Fruit fly (Drosophila melanogaster) whole organism, embryonic: ENCODE measurements around the gene GC2.

Experiments used
- Asciz ChIP-seq: fragments of 200-800 bp; sonication (Bioruptor generic); optimal IDR thresholded peaks from 2 replicates; lab custom pipeline; 2017; ENCODE audit warnings: missing biosample characterization, mild to moderate bottlenecking, missing genetic modification characterization, missing genetic modification reagents
- CG10431 ChIP-seq: fragments of 200-800 bp; sonication (Bioruptor generic); optimal IDR thresholded peaks from 3 replicates; lab custom pipeline; 2018; ENCODE audit warnings: missing biosample characterization, mild to moderate bottlenecking, missing genetic modification characterization
- CG11456 ChIP-seq: fragments of 200-800 bp; sonication (Bioruptor generic); IDR thresholded peaks from 3 replicates; pipeline ENCODE4 v1.3.6; 2022; ENCODE audit warnings: missing biosample characterization, missing genetic modification characterization
- CG12391 ChIP-seq: fragments of 200-800 bp; sonication (Bioruptor generic); optimal IDR thresholded peaks from 3 replicates; lab custom pipeline; 2018; ENCODE audit warnings: missing biosample characterization, mild to moderate bottlenecking, missing genetic modification characterization, moderate library complexity
- CG17359 ChIP-seq: fragments of 200-800 bp; sonication (Bioruptor generic); optimal IDR thresholded peaks from 3 replicates; lab custom pipeline; 2018; ENCODE audit warnings: missing biosample characterization, mild to moderate bottlenecking, missing genetic modification characterization, moderate library complexity
- CG18262 ChIP-seq: fragments of 200-800 bp; optimal IDR thresholded peaks from 3 replicates; lab custom pipeline; 2019; ENCODE audit warnings: missing biosample characterization, mild to moderate bottlenecking, missing genetic modification characterization, moderate library complexity
- CG18619 ChIP-seq: fragments of 200-800 bp; sonication (Bioruptor generic); optimal IDR thresholded peaks from 3 replicates; lab custom pipeline; 2017; ENCODE audit warnings: missing biosample characterization, mild to moderate bottlenecking, missing genetic modification characterization
- CG2712 ChIP-seq: fragments of 200-800 bp; optimal IDR thresholded peaks from 3 replicates; lab custom pipeline; 2019; ENCODE audit warnings: missing biosample characterization, mild to moderate bottlenecking, missing genetic modification characterization, moderate library complexity
- CG31388 ChIP-seq: fragments of 200-800 bp; sonication (Bioruptor generic); optimal IDR thresholded peaks from 2 replicates; lab custom pipeline; 2016; ENCODE audit warnings: missing biosample characterization, missing genetic modification characterization
- CG34376 ChIP-seq: fragments of 200-800 bp; sonication (Bioruptor generic); optimal IDR thresholded peaks from 2 replicates; lab custom pipeline; 2018; ENCODE audit warnings: missing biosample characterization, mild to moderate bottlenecking, missing genetic modification characterization
- CG3995 ChIP-seq: fragments of 200-800 bp; sonication (Bioruptor generic); optimal IDR thresholded peaks from 3 replicates; lab custom pipeline; 2016; ENCODE audit warnings: missing biosample characterization, missing genetic modification characterization
- CG4328 ChIP-seq: fragments of 200-800 bp; sonication (Bioruptor generic); optimal IDR thresholded peaks from 3 replicates; lab custom pipeline; 2017; ENCODE audit warnings: missing biosample characterization, missing genetic modification reagents, missing genetic modification characterization
- CG6813 ChIP-seq: fragments of 200-800 bp; sonication (Bioruptor generic); optimal IDR thresholded peaks from 2 replicates; lab custom pipeline; 2017; ENCODE audit warnings: missing biosample characterization, missing genetic modification characterization, mild to moderate bottlenecking, moderate library complexity, missing genetic modification reagents
- CG7987 ChIP-seq: fragments of 200-800 bp; sonication (Bioruptor generic); optimal IDR thresholded peaks from 2 replicates; lab custom pipeline; 2018; ENCODE audit warnings: missing biosample characterization, mild to moderate bottlenecking, missing genetic modification characterization, moderate library complexity
- CG8924 ChIP-seq: fragments of 200-800 bp; optimal IDR thresholded peaks from 3 replicates; lab custom pipeline; 2019; ENCODE audit warnings: missing biosample characterization, mild to moderate bottlenecking, missing genetic modification characterization, moderate library complexity
- CG9727 ChIP-seq: fragments of 200-800 bp; sonication (Bioruptor generic); optimal IDR thresholded peaks from 3 replicates; lab custom pipeline; 2017; ENCODE audit warnings: missing biosample characterization, mild to moderate bottlenecking, missing genetic modification characterization
- CTCF ChIP-seq: fragments of 200-800 bp; sonication (Bioruptor generic); optimal IDR thresholded peaks from 2 replicates; lab custom pipeline; 2017; ENCODE audit warnings: missing biosample characterization, mild to moderate bottlenecking, missing genetic modification characterization, moderate library complexity
- Drgx ChIP-seq: fragments of 200-800 bp; sonication (Bioruptor generic); IDR thresholded peaks from 2 replicates; pipeline ENCODE4 v1.3.6; 2022; ENCODE audit warnings: missing biosample characterization, missing genetic modification characterization
- Hmr ChIP-seq: fragments of 200-800 bp; sonication (Bioruptor generic); optimal IDR thresholded peaks from 3 replicates; lab custom pipeline; 2017; ENCODE audit warnings: mild to moderate bottlenecking, missing biosample characterization, missing genetic modification reagents, missing genetic modification characterization
- Hmx ChIP-seq: fragments of 200-800 bp; sonication (Bioruptor generic); optimal IDR thresholded peaks from 2 replicates; lab custom pipeline; 2016; ENCODE audit warnings: missing biosample characterization, missing genetic modification characterization
- Hr78 ChIP-seq, 2 experiments: fragments of 200-800 bp in 1 of 2; fragments of >200 bp in 1 of 2; sonication (Bioruptor generic) in 1 of 2; optimal IDR thresholded peaks; 2 replicates each; lab custom pipeline; 2017 to 2019; ENCODE audit warnings: missing biosample characterization in 2 of 2, missing genetic modification characterization in 2 of 2, mild to moderate bottlenecking in 1 of 2, moderate library complexity in 1 of 2
- Lim3 ChIP-seq: fragments of 200-800 bp; sonication (Bioruptor generic); IDR thresholded peaks from 2 replicates; pipeline ENCODE4 v1.3.6; 2022; ENCODE audit warnings: missing biosample characterization, missing genetic modification characterization
- Oaz ChIP-seq: fragments of 200-800 bp; sonication (Bioruptor generic); IDR thresholded peaks from 2 replicates; pipeline ENCODE4 v1.3.6; 2022; ENCODE audit warnings: missing biosample characterization, missing genetic modification characterization
- Poxn ChIP-seq: fragments of 200-800 bp; sonication (Bioruptor generic); IDR thresholded peaks from 2 replicates; pipeline ENCODE4 v1.3.6; 2022; ENCODE audit warnings: missing biosample characterization, missing genetic modification characterization
- Sox102F ChIP-seq: fragments of 200-800 bp; sonication (Bioruptor generic); optimal IDR thresholded peaks from 2 replicates; lab custom pipeline; 2018; ENCODE audit warnings: missing biosample characterization, mild to moderate bottlenecking, missing genetic modification characterization, moderate library complexity
- Trl ChIP-seq, 3 experiments: fragments of >200 bp in 2 of 3; fragments of 200-800 bp in 1 of 3; sonication (Bioruptor generic) in 1 of 3; optimal IDR thresholded peaks; 2 replicates in 1 of 3; 3 replicates in 2 of 3; lab custom pipeline; 2016 to 2017; ENCODE audit warnings: missing biosample characterization in 1 of 3, missing genetic modification characterization in 1 of 3
- amos ChIP-seq: fragments of 200-800 bp; sonication (Bioruptor generic); IDR thresholded peaks from 2 replicates; pipeline ENCODE4 v1.3.6; 2022; ENCODE audit warnings: missing biosample characterization, missing genetic modification characterization; ENCODE audit not compliant: partially characterized antibody
- chm ChIP-seq: fragments of 200-800 bp; sonication (Bioruptor generic); IDR thresholded peaks from 2 replicates; pipeline ENCODE4 v1.3.6; 2022; ENCODE audit warnings: missing biosample characterization, missing genetic modification characterization
- chn ChIP-seq: fragments of 200-800 bp; sonication (Bioruptor generic); optimal IDR thresholded peaks from 2 replicates; lab custom pipeline; 2016; ENCODE audit warnings: missing biosample characterization, missing genetic modification characterization
- dan ChIP-seq: fragments of 200-800 bp; sonication (Bioruptor generic); IDR thresholded peaks from 2 replicates; pipeline ENCODE4 v1.3.6; 2022; ENCODE audit warnings: missing biosample characterization, missing genetic modification characterization
- dmrt11E ChIP-seq: fragments of 200-800 bp; sonication (Bioruptor generic); optimal IDR thresholded peaks from 3 replicates; lab custom pipeline; 2018; ENCODE audit warnings: missing biosample characterization, mild to moderate bottlenecking, missing genetic modification characterization, moderate library complexity
- dysf ChIP-seq: fragments of 200-800 bp; sonication (Bioruptor generic); IDR thresholded peaks from 3 replicates; pipeline ENCODE4 v1.3.6; 2022; ENCODE audit warnings: missing biosample characterization, missing genetic modification characterization
- gce ChIP-seq: fragments of 200-800 bp; sonication (Bioruptor generic); IDR thresholded peaks from 3 replicates; pipeline ENCODE4 v1.3.6; 2022; ENCODE audit warnings: missing biosample characterization, missing genetic modification characterization
- gsb-n ChIP-seq: fragments of 200-800 bp; sonication (Bioruptor generic); optimal IDR thresholded peaks from 3 replicates; lab custom pipeline; 2018; ENCODE audit warnings: missing biosample characterization, mild to moderate bottlenecking, missing genetic modification characterization
- hb ChIP-seq: fragments of 200-800 bp; sonication (Bioruptor generic); IDR thresholded peaks from 3 replicates; pipeline ENCODE4 v1.3.6; 2022; ENCODE audit warnings: missing biosample characterization, missing genetic modification characterization; ENCODE audit not compliant: partially characterized antibody
- lab ChIP-seq: fragments of 200-800 bp; sonication (Bioruptor generic); optimal IDR thresholded peaks from 3 replicates; lab custom pipeline; 2017; ENCODE audit warnings: missing biosample characterization, missing genetic modification characterization, mild to moderate bottlenecking, moderate library complexity, missing genetic modification reagents
- lola ChIP-seq, 3 experiments: fragments of >200 bp in 2 of 3; fragments of 200-800 bp in 1 of 3; sonication (Bioruptor generic) in 1 of 3; optimal IDR thresholded peaks; 2 replicates each; lab custom pipeline; 2017 to 2019; ENCODE audit warnings: missing biosample characterization in 3 of 3, missing genetic modification characterization in 3 of 3, mild to moderate bottlenecking in 1 of 3, moderate library complexity in 1 of 3
- luna ChIP-seq: fragments of 200-800 bp; sonication (Bioruptor generic); optimal IDR thresholded peaks from 2 replicates; lab custom pipeline; 2016; ENCODE audit warnings: missing biosample characterization, missing genetic modification characterization
- mld ChIP-seq: fragments of 200-800 bp; sonication (Bioruptor generic); IDR thresholded peaks from 3 replicates; pipeline ENCODE4 v1.3.6; 2022; ENCODE audit warnings: missing biosample characterization, missing genetic modification characterization; ENCODE audit not compliant: partially characterized antibody
- nmo ChIP-seq: fragments of 200-800 bp; sonication (Bioruptor generic); optimal IDR thresholded peaks from 2 replicates; lab custom pipeline; 2018; ENCODE audit warnings: missing biosample characterization, mild to moderate bottlenecking, missing genetic modification characterization, moderate library complexity
- seq ChIP-seq: fragments of 200-800 bp; sonication (Bioruptor generic); IDR thresholded peaks from 2 replicates; pipeline ENCODE4 v1.3.6; 2022; ENCODE audit warnings: missing biosample characterization, missing genetic modification characterization
- ssp ChIP-seq: fragments of 200-800 bp; sonication (Bioruptor generic); IDR thresholded peaks from 2 replicates; pipeline ENCODE4 v1.3.6; 2022; ENCODE audit warnings: missing biosample characterization, missing genetic modification characterization
- stc ChIP-seq: fragments of 200-800 bp; sonication (Bioruptor generic); IDR thresholded peaks from 2 replicates; pipeline ENCODE4 v1.3.6; 2022; ENCODE audit warnings: missing biosample characterization, missing genetic modification characterization
- trem ChIP-seq: fragments of 200-800 bp; optimal IDR thresholded peaks from 3 replicates; lab custom pipeline; 2019; ENCODE audit warnings: missing biosample characterization, mild to moderate bottlenecking, missing genetic modification characterization, moderate library complexity
- tx ChIP-seq: fragments of 200-800 bp; sonication (Bioruptor generic); optimal IDR thresholded peaks from 2 replicates; lab custom pipeline; 2016; ENCODE audit warnings: missing biosample characterization, missing genetic modification characterization
- unpg ChIP-seq: fragments of 200-800 bp; sonication (Bioruptor generic); optimal IDR thresholded peaks from 3 replicates; lab custom pipeline; 2018; ENCODE audit warnings: missing biosample characterization, mild to moderate bottlenecking, missing genetic modification characterization, moderate library complexity
- wek ChIP-seq: fragments of 200-800 bp; sonication (Bioruptor generic); optimal IDR thresholded peaks from 3 replicates; lab custom pipeline; 2018; ENCODE audit warnings: missing biosample characterization, mild to moderate bottlenecking, missing genetic modification characterization, moderate library complexity

The GC2 gene

dm6 chr3R:11976556-11977335, 5.3 kb downstream of the GC2 start, which contains the start of gene CG10005 (continued):
- TF ChIP-seq CG31388 (GFP tag; lab: Kevin White, UChicago), result no peak
- TF ChIP-seq, all 482 proteins: peak for 17

dm6 chr3R:11977336-11977678, 5.8 kb downstream of the GC2 start:
- TF ChIP-seq CG7987 (GFP tag; lab: Kevin White, UChicago) (no peak), CG12391 (tag; lab: Kevin White, UChicago) (peak; percentile 28), amos (GFP tag; lab: Robert Waterston, UW) (no peak), lab (GFP tag; lab: Kevin White, UChicago) (no peak), lola (GFP tag; optimal IDR thresholded peaks at IDR 0.05; lab: Kevin White, UChicago) (peak in 1 of 3 experiments; percentile 11), Poxn (GFP tag; lab: Robert Waterston, UW) (no peak), Sox102F (peak; percentile 29), Asciz (GFP tag; lab: Kevin White, UChicago) (no peak), mld (GFP tag; lab: Robert Waterston, UW) (no peak), gsb-n (peak; percentile 41), seq (no peak), luna (no peak), CG11456 (GFP tag; lab: Robert Waterston, UW) (no peak), CG2712 (tag; lab: Kevin White, UChicago) (peak; percentile 38), CTCF (GFP tag; lab: Kevin White, UChicago) (no peak), CG17359 (no peak), CG6813 (GFP tag; lab: Kevin White, UChicago) (no peak), CG9727 (GFP tag; lab: Kevin White, UChicago) (no peak), CG18619 (no peak), Lim3 (GFP tag; lab: Robert Waterston, UW) (no peak), CG10431 (GFP tag; lab: Kevin White, UChicago) (no peak), tx (GFP tag; lab: Kevin White, UChicago) (no peak), trem (no peak), unpg (GFP tag; lab: Kevin White, UChicago) (no peak), CG4328 (GFP tag; lab: Kevin White, UChicago) (no peak), Oaz (GFP tag; lab: Robert Waterston, UW) (no peak), CG18262 (tag; lab: Kevin White, UChicago) (peak; percentile 34), CG3995 (GFP tag; lab: Kevin White, UChicago) (no peak), Trl (optimal IDR thresholded peaks at IDR 0.05; lab: Kevin White, UChicago) (no peak), Trl (GFP tag; optimal IDR thresholded peaks at IDR 0.05; lab: Kevin White, UChicago) (no peak), dmrt11E (tag; lab: Kevin White, UChicago) (peak; percentile 21), dan (GFP tag; lab: Robert Waterston, UW) (no peak), chm (GFP tag; lab: Robert Waterston, UW) (no peak), Hmx (GFP tag; lab: Kevin White, UChicago) (no peak), Hmr (GFP tag; lab: Kevin White, UChicago) (no peak), Hr78 (GFP tag; optimal IDR thresholded peaks at IDR 0.05; lab: Kevin White, UChicago) (no peak), stc (GFP tag; lab: Robert Waterston, UW) (no peak), dysf (GFP tag; lab: Robert Waterston, UW) (no peak), CG8924 (tag; lab: Kevin White, UChicago) (no peak), CG34376 (GFP tag; lab: Kevin White, UChicago) (no peak), wek (GFP tag; lab: Kevin White, UChicago) (no peak), Drgx (GFP tag; lab: Robert Waterston, UW) (peak; percentile 18; the same call in 1 of the 2 replicates), gce (GFP tag; lab: Robert Waterston, UW) (no peak), nmo (GFP tag; lab: Kevin White, UChicago) (peak; percentile 1), hb (GFP tag; lab: Robert Waterston, UW) (no peak), ssp (GFP tag; lab: Robert Waterston, UW) (no peak), chn (GFP tag; lab: Kevin White, UChicago) (no peak)
